Fruit fly (Drosophila melanogaster): Measurements from ENCODE around the gene Atac3.

Atac3 gene

dm6 chr3L:329153-329698 lies 1.4 kb upstream of the Atac3 start (continued):
- TF ChIP-seq ftz-f1 (GFP tag; optimal IDR thresholded peaks at IDR 0.05) = peak; percentile 33
- no peak for TF ChIP-seq inv (GFP tag; IDR thresholded peaks at IDR 0.05; ENCODE audit: partially characterized antibody)
- peak; percentile 86 for TF ChIP-seq Med (GFP tag)
- TF ChIP-seq CG34376 (GFP tag; optimal IDR thresholded peaks at IDR 0.05) = peak; percentile 74
- TF ChIP-seq her (GFP tag; optimal IDR thresholded peaks at IDR 0.05) = peak; percentile 38
- TF ChIP-seq CG14860 (GFP tag; IDR thresholded peaks at IDR 0.05; ENCODE audit: partially characterized antibody) = peak; percentile 48; the same call in 2 of the 3 replicates
- peak; percentile 27 for TF ChIP-seq CG4328 (GFP tag; optimal IDR thresholded peaks at IDR 0.05)
- no peak for TF ChIP-seq MESR4 (GFP tag; optimal IDR thresholded peaks at IDR 0.05)
- TF ChIP-seq CG10147 (GFP tag; optimal IDR thresholded peaks at IDR 0.05) = peak; percentile 22
- no peak for TF ChIP-seq gsb (GFP tag; IDR thresholded peaks at IDR 0.05)
- no peak for TF ChIP-seq kni (GFP tag; optimal IDR thresholded peaks at IDR 0.05)
- TF ChIP-seq Myb (GFP tag; optimal IDR thresholded peaks at IDR 0.05) = peak; percentile 30
- no peak for TF ChIP-seq mam (GFP tag; optimal IDR thresholded peaks at IDR 0.05)
- TF ChIP-seq CG3281 (GFP tag; optimal IDR thresholded peaks at IDR 0.05) = no peak
- no peak for TF ChIP-seq aop (GFP tag; IDR thresholded peaks at IDR 0.05)
- peak; percentile 85 for TF ChIP-seq Ets65A (GFP tag)
- TF ChIP-seq pnt (GFP tag; optimal IDR thresholded peaks at IDR 0.05) = no peak
- TF ChIP-seq nom (GFP tag; optimal IDR thresholded peaks at IDR 0.05) = peak; percentile 14
- TF ChIP-seq CG8388 (GFP tag; optimal IDR thresholded peaks at IDR 0.05) = peak; percentile 86
- no peak for TF ChIP-seq Ssrp (tag; optimal IDR thresholded peaks at IDR 0.05)
- peak; percentile 70 for TF ChIP-seq CG13296 (GFP tag; optimal IDR thresholded peaks at IDR 0.05)
- TF ChIP-seq ind (GFP tag; optimal IDR thresholded peaks at IDR 0.05) = no peak
- no peak for TF ChIP-seq ham (GFP tag; IDR thresholded peaks at IDR 0.05)
- TF ChIP-seq lmd (GFP tag; IDR thresholded peaks at IDR 0.05) = no peak
- no peak for TF ChIP-seq CG12299 (tag; optimal IDR thresholded peaks at IDR 0.05)
- peak; percentile 57 for TF ChIP-seq CG2116 (GFP tag; optimal IDR thresholded peaks at IDR 0.05)
- peak; percentile 36 for TF ChIP-seq CG1603 (tag; optimal IDR thresholded peaks at IDR 0.05)
- peak; percentile 22; the same call in 1 of the 3 replicates for TF ChIP-seq HLH4C (GFP tag; IDR thresholded peaks at IDR 0.05; ENCODE audit: partially characterized antibody)
- TF ChIP-seq Sry-δ (GFP tag; optimal IDR thresholded peaks at IDR 0.05) = peak; percentile 41
- TF ChIP-seq Nf-YC (tag; optimal IDR thresholded peaks at IDR 0.05) = peak; percentile 10
- TF ChIP-seq grau (tag; optimal IDR thresholded peaks at IDR 0.05) = peak; percentile 0
- TF ChIP-seq CG7987 (GFP tag; optimal IDR thresholded peaks at IDR 0.05) = peak; percentile 27
- peak; percentile 31; the same call in 1 of the 3 replicates for TF ChIP-seq ci (GFP tag; IDR thresholded peaks at IDR 0.05)
- peak; percentile 49 for TF ChIP-seq CG12659 (GFP tag; optimal IDR thresholded peaks at IDR 0.05)
- peak; percentile 64 for TF ChIP-seq CG15514 (GFP tag; optimal IDR thresholded peaks at IDR 0.05)
- 0 out of 2 replicates have a peak, but pooled peaks have one; percentile 8 for TF ChIP-seq sob (GFP tag; IDR thresholded peaks at IDR 0.05)
- peak; percentile 41 for TF ChIP-seq phol (tag; optimal IDR thresholded peaks at IDR 0.05)
- TF ChIP-seq mirr (GFP tag; optimal IDR thresholded peaks at IDR 0.05) = peak; percentile 45
- peak; percentile 19 for TF ChIP-seq PHDP (tag; optimal IDR thresholded peaks at IDR 0.05)
- TF ChIP-seq CG33213 (GFP tag; optimal IDR thresholded peaks at IDR 0.05) = no peak
- no peak for TF ChIP-seq HLHmδ (GFP tag; optimal IDR thresholded peaks at IDR 0.05)
- peak; percentile 58 for TF ChIP-seq Meics (GFP tag; optimal IDR thresholded peaks at IDR 0.05)
- TF ChIP-seq unpg (GFP tag; optimal IDR thresholded peaks at IDR 0.05) = peak; percentile 19
- TF ChIP-seq CG13624 (GFP tag; optimal IDR thresholded peaks at IDR 0.05) = peak; percentile 23
- no peak for TF ChIP-seq slbo (GFP tag; IDR thresholded peaks at IDR 0.05)
- peak; percentile 53 for TF ChIP-seq BEAF-32 (GFP tag; optimal IDR thresholded peaks at IDR 0.05)
- TF ChIP-seq sug (tag; optimal IDR thresholded peaks at IDR 0.05) = peak; percentile 25
- peak; percentile 3 for TF ChIP-seq Fer2 (tag; optimal IDR thresholded peaks at IDR 0.05)
- TF ChIP-seq gro (GFP tag; optimal IDR thresholded peaks at IDR 0.05) = peak; percentile 15
